Worm (Caenorhabditis elegans) whole organism, late embryonic: ENCODE data around the gene F08C6.5.

Experiments used
- C08G9.2 ChIP-seq: sonication (generic microtip); optimal IDR thresholded peaks from 2 replicates; lab custom pipeline; 2016; ENCODE audit warnings: mild to moderate bottlenecking, missing genetic modification characterization, moderate library complexity, missing compliant biosample characterization
- C38D4.7 ChIP-seq: fragments of 200-800 bp; sonication (Bioruptor generic); optimal IDR thresholded peaks from 2 replicates; lab custom pipeline; 2018; ENCODE audit warnings: mild to moderate bottlenecking, missing genetic modification characterization, moderate library complexity, missing compliant biosample characterization
- K09A11.1 ChIP-seq: sonication (generic microtip); optimal IDR thresholded peaks from 2 replicates; lab custom pipeline; 2017; ENCODE audit warnings: antibody characterized with exemption, mild to moderate bottlenecking, missing genetic modification characterization, missing compliant biosample characterization; ENCODE audit not compliant: insufficient read depth
- Y22D7AL.16 ChIP-seq: sonication (generic microtip); optimal IDR thresholded peaks from 2 replicates; lab custom pipeline; 2016; ENCODE audit warnings: missing genetic modification characterization, missing compliant biosample characterization
- ahr-1 ChIP-seq: sonication (generic microtip); optimal IDR thresholded peaks from 2 replicates; lab custom pipeline; 2016; ENCODE audit warnings: missing genetic modification characterization, missing compliant biosample characterization
- ceh-14 ChIP-seq: sonication (generic microtip); optimal IDR thresholded peaks from 2 replicates; lab custom pipeline; 2016; ENCODE audit warnings: missing genotype, missing genetic modification characterization, missing compliant biosample characterization
- ceh-19 ChIP-seq: fragments of 200-800 bp; sonication (Bioruptor generic); optimal IDR thresholded peaks from 2 replicates; lab custom pipeline; 2018; ENCODE audit warnings: mild to moderate bottlenecking, missing genetic modification characterization, missing compliant biosample characterization
- ceh-22 ChIP-seq: sonication (generic microtip); optimal IDR thresholded peaks from 2 replicates; lab custom pipeline; 2017; ENCODE audit warnings: missing biosample characterization, missing genetic modification characterization
- ceh-24 ChIP-seq: sonication (generic microtip); optimal IDR thresholded peaks from 2 replicates; lab custom pipeline; 2016; ENCODE audit warnings: mild to moderate bottlenecking, missing genetic modification characterization, missing compliant biosample characterization
- ceh-31 ChIP-seq: sonication (generic microtip); optimal IDR thresholded peaks from 2 replicates; lab custom pipeline; 2016; ENCODE audit warnings: missing genetic modification characterization, missing compliant biosample characterization
- ceh-34 ChIP-seq: sonication (generic microtip); optimal IDR thresholded peaks from 2 replicates; lab custom pipeline; 2016; ENCODE audit warnings: mild to moderate bottlenecking, missing genetic modification characterization, missing compliant biosample characterization
- ceh-6 ChIP-seq: fragments of 200-800 bp; sonication (Bioruptor generic); optimal IDR thresholded peaks from 2 replicates; lab custom pipeline; 2018; ENCODE audit warnings: mild to moderate bottlenecking, missing genetic modification characterization, missing compliant biosample characterization
- che-1 ChIP-seq: sonication (generic microtip); optimal IDR thresholded peaks from 2 replicates; lab custom pipeline; 2016; ENCODE audit warnings: mild to moderate bottlenecking, missing genetic modification characterization, missing compliant biosample characterization
- dve-1 ChIP-seq: sonication (generic microtip); optimal IDR thresholded peaks from 2 replicates; lab custom pipeline; 2017; ENCODE audit warnings: antibody characterized with exemption, mild to moderate bottlenecking, missing genetic modification characterization, missing compliant biosample characterization
- elt-2 ChIP-seq: sonication (generic microtip); optimal IDR thresholded peaks from 2 replicates; lab custom pipeline; 2016; ENCODE audit warnings: missing genetic modification reagents, missing genetic modification characterization, missing compliant biosample characterization
- ets-4 ChIP-seq: sonication (generic microtip); optimal IDR thresholded peaks from 2 replicates; lab custom pipeline; 2016; ENCODE audit warnings: missing genetic modification characterization, missing compliant biosample characterization
- eyg-1 ChIP-seq: sonication (generic microtip); optimal IDR thresholded peaks from 2 replicates; lab custom pipeline; 2016; ENCODE audit warnings: missing genotype, missing genetic modification characterization, missing compliant biosample characterization
- fax-1 ChIP-seq: sonication (generic microtip); optimal IDR thresholded peaks from 2 replicates; lab custom pipeline; 2016; ENCODE audit warnings: missing genotype, missing genetic modification characterization, missing compliant biosample characterization
- fkh-6 ChIP-seq: sonication (generic microtip); optimal IDR thresholded peaks from 2 replicates; lab custom pipeline; 2016; ENCODE audit warnings: missing genetic modification characterization, missing compliant biosample characterization
- gmeb-2 ChIP-seq: sonication (generic microtip); optimal IDR thresholded peaks from 2 replicates; lab custom pipeline; 2016; ENCODE audit warnings: missing genetic modification characterization, inconsistent platforms, missing compliant biosample characterization
- hlh-13 ChIP-seq: fragments of 200-800 bp; sonication (Bioruptor generic); optimal IDR thresholded peaks from 2 replicates; lab custom pipeline; 2018; ENCODE audit warnings: mild to moderate bottlenecking, missing genetic modification characterization, missing compliant biosample characterization
- hlh-30 ChIP-seq: sonication (generic microtip); optimal IDR thresholded peaks from 2 replicates; lab custom pipeline; 2017; ENCODE audit warnings: antibody characterized with exemption, missing genetic modification characterization, missing compliant biosample characterization; ENCODE audit not compliant: insufficient read depth
- hlh-6 ChIP-seq: sonication (generic microtip); optimal IDR thresholded peaks from 2 replicates; lab custom pipeline; 2016; ENCODE audit warnings: missing genotype, missing genetic modification characterization, missing compliant biosample characterization
- hlh-8 ChIP-seq: sonication (generic microtip); optimal IDR thresholded peaks from 2 replicates; lab custom pipeline; 2016; ENCODE audit warnings: missing genotype, missing genetic modification characterization, missing compliant biosample characterization
- lim-6 ChIP-seq: sonication (generic microtip); optimal IDR thresholded peaks from 2 replicates; lab custom pipeline; 2016; ENCODE audit warnings: missing genetic modification characterization, missing compliant biosample characterization
- mec-3 ChIP-seq: sonication (generic microtip); optimal IDR thresholded peaks from 2 replicates; lab custom pipeline; 2016; ENCODE audit warnings: borderline replicate concordance, missing genetic modification characterization, missing compliant biosample characterization
- nfya-1 ChIP-seq: sonication (generic microtip); optimal IDR thresholded peaks from 2 replicates; lab custom pipeline; 2017; ENCODE audit warnings: missing genetic modification characterization, mild to moderate bottlenecking, missing compliant biosample characterization, antibody characterized with exemption, moderate library complexity
- nhr-11 ChIP-seq: fragments of 150-350 bp; optimal IDR thresholded peaks from 2 replicates; lab custom pipeline; 2014; ENCODE audit warnings: missing biosample characterization, missing genetic modification characterization
- nhr-232 ChIP-seq: sonication (generic microtip); optimal IDR thresholded peaks from 2 replicates; lab custom pipeline; 2016; ENCODE audit warnings: missing genetic modification characterization, missing compliant biosample characterization
- npax-4 ChIP-seq: sonication (generic microtip); optimal IDR thresholded peaks from 2 replicates; lab custom pipeline; 2016; ENCODE audit warnings: missing genetic modification characterization, missing compliant biosample characterization
- pax-1 ChIP-seq: fragments of 150-350 bp; optimal IDR thresholded peaks from 2 replicates; lab custom pipeline; 2014; ENCODE audit warnings: missing biosample characterization, missing genetic modification characterization
- pha-2 ChIP-seq: sonication (generic microtip); optimal IDR thresholded peaks from 2 replicates; lab custom pipeline; 2017; ENCODE audit warnings: mild to moderate bottlenecking, missing genetic modification characterization, missing compliant biosample characterization
- pha-4 ChIP-seq: fragments of 150-350 bp; optimal IDR thresholded peaks from 2 replicates; lab custom pipeline; 2018; ENCODE audit warnings: missing biosample characterization, missing genetic modification reagents, missing genetic modification characterization
- pros-1 ChIP-seq: fragments of 150-350 bp; optimal IDR thresholded peaks from 2 replicates; lab custom pipeline; 2014; ENCODE audit warnings: missing biosample characterization, missing genetic modification reagents, missing genetic modification characterization
- ref-2 ChIP-seq: sonication (generic microtip); optimal IDR thresholded peaks from 2 replicates; lab custom pipeline; 2016; ENCODE audit warnings: missing genetic modification characterization, missing compliant biosample characterization
- sox-2 ChIP-seq: fragments of 200-800 bp; sonication (Bioruptor generic); IDR thresholded peaks from 2 replicates; pipeline ENCODE4 v1.3.6; 2022; ENCODE audit warnings: missing genetic modification reagents, missing genetic modification characterization, missing compliant biosample characterization
- syd-9 ChIP-seq: sonication (generic microtip); optimal IDR thresholded peaks from 2 replicates; lab custom pipeline; 2016; ENCODE audit warnings: mild to moderate bottlenecking, missing genetic modification characterization, moderate library complexity, missing compliant biosample characterization
- tbx-2 ChIP-seq: sonication (generic microtip); optimal IDR thresholded peaks from 2 replicates; lab custom pipeline; 2016; ENCODE audit warnings: missing genetic modification characterization, missing compliant biosample characterization
- unc-3 ChIP-seq, 2 experiments: fragments of 200-800 bp in 1 of 2; sonication (Bioruptor generic) in 1 of 2; sonication (generic microtip) in 1 of 2; conservative IDR thresholded peaks in 1 of 2; optimal IDR thresholded peaks in 1 of 2; 2 replicates each; pipeline versions ENCODE4 v1.3.6 to Lab custom; 2016 to 2022; ENCODE audit warnings: missing compliant biosample characterization in 2 of 2, missing genetic modification characterization in 2 of 2, missing genetic modification reagents in 1 of 2
- unc-42 ChIP-seq: sonication (generic microtip); optimal IDR thresholded peaks from 2 replicates; lab custom pipeline; 2016; ENCODE audit warnings: missing genotype, missing genetic modification characterization, missing compliant biosample characterization
- unc-55 ChIP-seq: sonication (generic microtip); optimal IDR thresholded peaks from 2 replicates; lab custom pipeline; 2017; ENCODE audit warnings: missing biosample characterization, missing genetic modification reagents, missing genetic modification characterization
- unc-86 ChIP-seq: sonication (generic microtip); optimal IDR thresholded peaks from 2 replicates; lab custom pipeline; 2016; ENCODE audit warnings: missing genetic modification characterization, missing compliant biosample characterization
- zip-5 ChIP-seq: sonication (generic microtip); optimal IDR thresholded peaks from 2 replicates; lab custom pipeline; 2016; ENCODE audit warnings: missing genetic modification characterization, missing compliant biosample characterization

The F08C6.5 gene

ce11 chrX:7550452-7550851 is 8.8 kb upstream of the F08C6.5 start:
- no peak for TF ChIP-seq fax-1
- TF ChIP-seq ets-4 (tag; lab: Kevin White, UChicago), result no peak
- TF ChIP-seq nhr-11 (tag; lab: Kevin White, UChicago), result no peak
- TF ChIP-seq eyg-1 (tag; lab: Kevin White, UChicago), result no peak

- TF ChIP-seq ceh-19 (GFP tag; lab: Kevin White, UChicago), result no peak
- TF ChIP-seq C38D4.7 (GFP tag; lab: Kevin White, UChicago), result no peak
- no peak for TF ChIP-seq K09A11.1 (tag; lab: Kevin White, UChicago)
- no peak for TF ChIP-seq nhr-11 (tag; lab: Kevin White, UChicago)
- no peak for TF ChIP-seq fkh-6 (tag; lab: Kevin White, UChicago)
- TF ChIP-seq lim-6, result no peak
- TF ChIP-seq npax-4 (tag; lab: Kevin White, UChicago), result no peak
- TF ChIP-seq elt-2 (tag; lab: Kevin White, UChicago), result no peak
- no peak for TF ChIP-seq dve-1 (tag; lab: Kevin White, UChicago)
- TF ChIP-seq mec-3, result no peak
- TF ChIP-seq nfya-1 (tag; lab: Kevin White, UChicago), result no peak
- no peak for TF ChIP-seq ceh-6 (GFP tag; lab: Kevin White, UChicago)
- TF ChIP-seq unc-42 (tag; lab: Kevin White, UChicago), result no peak
- no peak for TF ChIP-seq hlh-30
- no peak for TF ChIP-seq che-1 (tag; lab: Kevin White, UChicago)
- TF ChIP-seq unc-3 (GFP tag; conservative IDR thresholded peaks at IDR 0.05; lab: Robert Waterston, UW), result no peak
- no peak for TF ChIP-seq unc-3 (tag; optimal IDR thresholded peaks at IDR 0.05; lab: Kevin White, UChicago)
- TF ChIP-seq gmeb-2 (tag; lab: Kevin White, UChicago), result no peak
Measured at ce11 chrX:7553331-7553730, 5.9 kb upstream of the F08C6.5 start.

ce11 chrX:7554326-7554725 is 4.9 kb upstream of the F08C6.5 start, which contains the start of gene F46C8.8:
Gene F46C8.8 (minus strand): TSS chrX:7554426.
- TF ChIP-seq fkh-6 (tag; lab: Kevin White, UChicago) (no peak), pax-1 (no peak), ets-4 (tag; lab: Kevin White, UChicago) (no peak), pha-2 (tag; lab: Kevin White, UChicago) (no peak), nhr-232 (tag; lab: Kevin White, UChicago) (no peak), ceh-31 (no peak), unc-42 (tag; lab: Kevin White, UChicago) (no peak), hlh-13 (GFP tag; lab: Kevin White, UChicago) (no peak), hlh-8 (tag; lab: Kevin White, UChicago) (no peak), pros-1 (tag; lab: Kevin White, UChicago) (no peak), pha-4 (tag; lab: Kevin White, UChicago) (no peak), eyg-1 (tag; lab: Kevin White, UChicago) (no peak), sox-2 (GFP tag; lab: Robert Waterston, UW) (no peak)

- TF ChIP-seq zip-5 (tag; lab: Kevin White, UChicago) (no peak), ets-4 (tag; lab: Kevin White, UChicago) (no peak), hlh-6 (tag; lab: Kevin White, UChicago) (no peak)
Measured at ce11 chrX:7561972-7562371, 2.8 kb downstream of the F08C6.5 start.

ce11 chrX:7562625-7563024 is 3.4 kb downstream of the F08C6.5 start, which contains the start of gene sto-1:
Gene sto-1 (plus strand): TSS chrX:7562824.
- TF ChIP-seq ref-2 (tag; lab: Kevin White, UChicago), result peak; percentile 38
- TF ChIP-seq che-1 (tag; lab: Kevin White, UChicago), result no peak
- TF ChIP-seq Y22D7AL.16 (tag; lab: Kevin White, UChicago), result no peak
- TF ChIP-seq fkh-6 (tag; lab: Kevin White, UChicago), result peak; percentile 37
- TF ChIP-seq C08G9.2 (tag; lab: Kevin White, UChicago), result peak; percentile 46
- peak; percentile 4 for TF ChIP-seq ceh-31
- no peak for TF ChIP-seq ahr-1 (tag; lab: Kevin White, UChicago)
- TF ChIP-seq ceh-14 (tag; lab: Kevin White, UChicago), result no peak
- peak; percentile 59 for TF ChIP-seq hlh-6 (tag; lab: Kevin White, UChicago)
- no peak for TF ChIP-seq syd-9 (tag; lab: Kevin White, UChicago)
- TF ChIP-seq ceh-24, result no peak
- no peak for TF ChIP-seq unc-55 (GFP tag; lab: Kevin White, UChicago)
- no peak for TF ChIP-seq unc-86
- TF ChIP-seq npax-4 (tag; lab: Kevin White, UChicago), result no peak
- no peak for TF ChIP-seq ceh-34
- no peak for TF ChIP-seq hlh-8 (tag; lab: Kevin White, UChicago)
- TF ChIP-seq ceh-22, result no peak
- TF ChIP-seq nhr-232 (tag; lab: Kevin White, UChicago), result peak; percentile 5
- peak; percentile 12 for TF ChIP-seq tbx-2 (tag; lab: Kevin White, UChicago)
- no peak for TF ChIP-seq C38D4.7 (GFP tag; lab: Kevin White, UChicago)
- TF ChIP-seq, all 69 proteins: peak for 7
